Worm (Caenorhabditis elegans): Measurements from ENCODE around the gene pam-1.

DNA sequence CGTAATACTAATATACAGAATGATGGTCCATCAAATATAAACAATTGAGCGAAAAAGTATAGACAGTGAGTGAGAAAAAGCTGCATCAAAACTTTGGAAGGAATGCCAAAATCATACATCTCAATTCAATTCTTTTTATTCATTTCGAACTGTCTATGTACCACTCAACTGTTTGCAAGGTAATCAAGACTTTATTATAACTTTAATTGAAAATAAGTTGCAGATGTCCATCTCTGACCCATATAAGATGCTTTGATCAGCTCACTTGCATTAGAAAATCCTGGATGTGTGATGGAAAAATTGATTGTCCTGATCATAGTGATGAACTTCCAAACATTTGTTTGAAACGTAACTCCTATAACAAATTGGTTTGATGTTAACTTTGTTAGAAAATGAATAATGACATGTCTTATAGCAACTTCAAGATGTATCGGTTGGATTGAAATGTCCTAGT, 17.0 kb upstream of the pam-1 start, which contains the start of gene F32E10.8:
- no peak for TF ChIP-seq ztf-11 (tag; optimal IDR thresholded peaks at IDR 0.05)
- no peak for TF ChIP-seq lin-13 (GFP tag; optimal IDR thresholded peaks at IDR 0.05)
- TF ChIP-seq lin-39 (tag; optimal IDR thresholded peaks at IDR 0.05) = no peak
- no peak for TF ChIP-seq snpc-4 (tag; optimal IDR thresholded peaks at IDR 0.05)
- TF ChIP-seq zag-1 (tag; optimal IDR thresholded peaks at IDR 0.05) = no peak
- TF ChIP-seq unc-62 (GFP tag; optimal IDR thresholded peaks at IDR 0.05) = no peak

Measured in whole organism, L2 larva.